Worm (Caenorhabditis elegans): Measurements from ENCODE around the gene osm-9.
"Not testable (repeated sequence)": the region's sequence is repeated elsewhere in the genome, so short reads cannot be mapped to it uniquely, and the experiment has no call there.

Gene osm-9

DNA sequence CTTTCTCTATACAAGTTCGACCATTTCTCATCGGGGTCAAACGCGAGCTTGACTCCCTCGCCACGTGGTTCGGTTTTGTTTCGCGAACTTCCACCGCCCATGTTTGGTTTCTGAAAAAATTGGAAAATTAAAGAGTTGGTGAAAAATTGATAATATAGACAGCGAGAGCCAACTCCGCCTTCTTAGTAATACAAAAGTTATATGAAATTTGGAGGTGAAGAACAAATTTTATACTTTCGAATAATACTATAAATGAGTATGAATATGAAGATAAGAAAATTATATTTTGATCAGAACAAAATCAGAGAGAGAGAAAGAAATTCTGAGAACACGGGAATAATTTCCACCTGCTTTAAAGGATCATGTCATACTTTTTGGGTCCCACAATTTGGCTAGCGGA, at the start of gene osm-9:
osm-9 (minus strand) TSS at position 101 of the 400 bp plus-strand sequence.
- no peak for TF ChIP-seq unc-62 (GFP tag; optimal IDR thresholded peaks at IDR 0.05)

DNA sequence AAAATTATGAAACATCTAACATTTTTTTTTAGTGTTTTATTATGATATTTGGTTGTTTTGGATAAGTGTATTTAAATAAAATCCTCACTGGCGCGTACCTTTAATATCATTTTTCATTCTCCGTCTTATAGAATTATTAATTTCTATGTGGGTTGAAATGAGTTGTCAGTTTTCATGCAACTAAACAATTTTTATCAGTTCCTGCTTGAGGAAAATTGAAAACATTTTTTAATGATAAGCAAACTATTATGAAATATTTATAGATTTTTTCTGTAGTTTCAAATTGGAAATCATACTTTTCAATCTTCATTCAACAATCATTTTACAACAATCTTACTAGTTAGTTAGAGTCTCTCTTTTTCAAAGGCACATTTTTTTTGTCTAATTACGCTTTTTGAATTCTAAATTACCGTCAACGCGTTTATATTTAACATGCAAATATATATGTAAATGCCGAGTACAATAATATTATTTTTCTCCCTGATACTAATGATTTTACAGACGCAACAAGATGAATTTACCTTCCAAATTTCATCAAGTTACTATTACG, 49.1 kb upstream of the osm-9 start, which contains the start of the genes Y37E11B.10 and kgb-2:
Y37E11B.10 (minus strand) TSS at position 182 of the 550 bp plus-strand sequence.
kgb-2 (plus strand) TSS at position 500 of the 550 bp plus-strand sequence.
- TF ChIP-seq unc-62 (GFP tag; optimal IDR thresholded peaks at IDR 0.05), result no peak

DNA sequence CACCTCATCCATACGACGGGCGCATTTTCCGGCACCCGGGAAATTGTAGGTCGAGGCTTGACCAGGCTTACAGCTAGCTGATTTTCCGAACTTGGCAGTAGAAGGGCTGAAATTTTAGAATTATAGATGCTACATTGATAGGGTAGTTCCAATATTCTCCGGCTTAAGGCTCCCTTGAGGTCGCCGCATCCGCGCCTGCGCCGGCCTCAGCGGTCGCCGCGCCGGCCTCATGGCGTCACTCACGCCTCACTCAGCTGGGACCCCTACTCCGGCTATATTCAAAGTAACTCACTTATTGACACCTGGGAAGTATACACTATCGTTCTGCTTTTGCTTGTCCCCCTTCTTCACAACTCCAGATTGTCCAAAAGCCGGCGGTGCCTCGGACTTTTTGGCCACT, 46.9 kb upstream of the osm-9 start:
- no peak for TF ChIP-seq unc-62 (GFP tag; optimal IDR thresholded peaks at IDR 0.05)

DNA sequence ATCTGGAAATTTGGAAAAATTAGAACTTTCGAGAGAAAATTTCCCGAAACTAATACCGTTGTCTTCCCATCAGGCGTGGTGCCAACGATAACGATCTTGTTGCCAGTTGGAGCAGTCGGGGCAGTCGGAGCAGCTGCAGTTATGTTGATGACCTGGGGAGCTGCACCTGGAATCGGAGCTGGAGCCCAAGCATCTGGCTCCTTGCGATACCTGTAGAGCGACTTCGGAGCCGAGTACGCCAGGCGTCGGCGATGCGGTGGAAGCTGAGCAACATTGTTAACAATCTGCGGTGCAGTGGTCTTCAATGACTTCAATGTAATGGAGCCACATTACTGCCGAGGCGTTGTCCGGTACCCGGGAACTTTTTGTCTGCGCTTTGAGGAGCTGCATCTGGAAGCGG, 44.6 kb upstream of the osm-9 start:
- no peak for TF ChIP-seq unc-62 (GFP tag; optimal IDR thresholded peaks at IDR 0.05)

DNA sequence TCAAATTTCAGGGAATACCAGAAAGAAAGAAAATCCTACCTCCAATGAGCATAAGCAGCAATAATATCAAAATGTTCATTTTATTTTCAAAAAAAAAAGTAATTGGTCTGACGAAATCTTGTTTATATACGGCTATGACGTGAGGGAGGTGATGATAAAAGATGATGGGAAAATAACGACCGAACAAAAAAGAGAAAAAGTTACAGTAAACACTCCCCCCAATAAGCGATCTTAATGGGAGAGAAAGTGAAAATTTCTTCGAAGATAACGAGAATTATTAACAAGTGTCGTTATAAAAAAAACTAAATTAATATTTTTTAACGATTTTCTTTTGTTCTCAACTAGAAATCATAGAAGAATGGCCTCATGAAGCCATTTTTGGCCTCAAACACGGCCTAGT, 42.7 kb upstream of the osm-9 start, which contains the start of gene Y37E11B.7:
Y37E11B.7 (minus strand) TSS at position 207 of the 400 bp plus-strand sequence.
- TF ChIP-seq unc-62 (GFP tag; optimal IDR thresholded peaks at IDR 0.05), result no peak

DNA sequence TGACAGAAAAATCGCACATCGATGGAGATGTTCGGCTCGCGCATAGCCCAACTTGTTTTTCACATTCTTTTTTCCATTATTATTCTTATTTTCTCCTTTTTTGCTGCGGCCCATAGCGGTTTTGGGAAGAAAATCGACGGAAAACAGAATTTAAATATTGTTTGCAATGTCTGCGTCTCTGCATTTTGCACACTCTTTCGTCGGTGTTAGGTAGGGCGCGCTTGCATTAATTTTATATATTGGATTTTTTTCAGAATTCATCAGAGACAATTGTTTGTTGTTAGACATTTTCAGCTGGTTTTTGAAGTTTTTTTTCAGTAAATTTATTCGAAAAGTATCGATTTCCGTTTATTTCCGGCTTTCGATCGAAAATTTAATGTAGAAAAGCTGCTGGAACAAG, 41.9 kb upstream of the osm-9 start, which contains the start of gene Y37E11B.6:
Y37E11B.6 (minus strand) TSS at position 181 of the 400 bp plus-strand sequence.
- no peak for TF ChIP-seq unc-62 (GFP tag; optimal IDR thresholded peaks at IDR 0.05)

DNA sequence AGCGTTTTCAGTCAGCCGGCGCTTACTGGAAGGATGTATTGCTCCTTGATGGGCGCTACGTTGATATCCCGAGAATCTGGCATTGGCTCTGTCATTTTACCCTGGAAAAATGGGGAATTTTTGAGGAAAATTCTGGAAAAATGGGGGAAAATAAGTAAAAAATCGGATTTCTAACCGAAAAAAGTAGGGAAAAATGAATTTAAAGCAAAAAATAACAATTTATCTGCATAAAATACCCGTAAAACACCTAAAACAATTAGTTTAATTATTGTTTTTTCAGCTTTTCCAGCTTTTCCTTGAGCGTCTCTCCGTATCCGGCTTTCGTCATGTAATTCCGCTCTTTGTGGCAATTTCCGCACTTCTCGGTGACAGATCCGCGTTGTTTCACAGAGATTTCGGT, 41.2 kb upstream of the osm-9 start, which contains the start of gene Y37E11B.5:
Y37E11B.5 (minus strand) TSS at position 101 of the 400 bp plus-strand sequence.
- no peak for TF ChIP-seq unc-62 (GFP tag; optimal IDR thresholded peaks at IDR 0.05)

DNA sequence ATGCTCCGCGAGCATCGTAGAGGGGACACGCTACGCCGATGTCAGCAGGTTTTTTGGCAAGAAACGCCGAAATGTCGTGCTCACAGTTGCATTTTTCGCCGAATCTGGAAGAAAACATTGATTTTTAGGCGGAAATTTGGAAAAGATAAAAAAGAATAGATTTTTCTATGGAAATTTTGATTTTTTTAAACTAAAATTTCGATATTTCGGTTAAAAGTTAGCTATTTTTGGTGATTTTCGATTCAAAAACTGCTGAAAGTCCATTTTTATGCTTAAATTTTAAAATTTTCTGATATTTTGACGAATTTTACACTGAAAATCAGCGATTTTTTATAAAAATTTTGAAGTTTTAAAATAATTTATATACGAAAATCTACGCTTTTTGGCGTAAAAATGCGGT, 40.1 kb upstream of the osm-9 start:
- no peak for TF ChIP-seq unc-62 (GFP tag; optimal IDR thresholded peaks at IDR 0.05)

DNA sequence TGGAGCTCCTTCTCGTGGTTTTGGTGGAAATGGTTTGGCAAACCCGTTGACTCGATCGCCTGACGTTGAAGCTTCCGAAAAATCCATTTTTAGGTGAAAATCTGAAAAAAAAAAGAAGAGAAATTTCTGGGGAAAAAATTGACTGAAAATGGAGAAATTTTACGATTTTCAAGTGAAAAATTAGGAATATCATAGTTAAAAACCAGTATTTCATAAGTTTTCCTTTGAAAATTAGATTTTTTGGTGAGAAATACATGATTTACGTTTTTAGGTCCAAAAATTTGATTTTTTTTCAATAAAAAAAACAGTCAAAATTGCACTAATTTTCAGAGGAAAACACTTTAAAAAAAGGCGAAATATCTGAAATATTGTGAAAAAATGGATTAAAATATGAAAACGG, 36.3 kb upstream of the osm-9 start, which contains the start of gene taf-2:
taf-2 (minus strand) TSS at position 101 of the 400 bp plus-strand sequence.
- no peak for TF ChIP-seq unc-62 (GFP tag; optimal IDR thresholded peaks at IDR 0.05)

DNA sequence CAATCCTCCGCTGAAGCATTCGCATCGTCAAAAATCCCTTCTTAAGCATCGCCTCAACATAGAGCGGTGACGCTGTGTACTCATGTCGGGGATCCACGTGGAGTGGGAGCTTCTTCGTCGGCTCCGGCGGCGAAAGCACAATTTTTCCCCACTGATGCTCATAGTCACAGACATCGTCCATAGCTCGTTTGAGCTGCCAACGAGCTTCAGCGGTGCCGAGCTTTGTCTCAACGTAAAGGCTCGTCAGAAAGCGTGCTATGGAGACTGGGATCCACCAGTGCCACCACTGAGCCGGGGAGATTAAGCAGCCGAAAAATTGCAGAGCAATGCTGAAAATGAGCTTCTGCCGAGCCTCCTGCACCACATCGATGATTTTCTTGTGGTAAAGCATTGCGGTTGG, 33.6 kb upstream of the osm-9 start:
- TF ChIP-seq unc-62 (GFP tag; optimal IDR thresholded peaks at IDR 0.05), result no peak

DNA sequence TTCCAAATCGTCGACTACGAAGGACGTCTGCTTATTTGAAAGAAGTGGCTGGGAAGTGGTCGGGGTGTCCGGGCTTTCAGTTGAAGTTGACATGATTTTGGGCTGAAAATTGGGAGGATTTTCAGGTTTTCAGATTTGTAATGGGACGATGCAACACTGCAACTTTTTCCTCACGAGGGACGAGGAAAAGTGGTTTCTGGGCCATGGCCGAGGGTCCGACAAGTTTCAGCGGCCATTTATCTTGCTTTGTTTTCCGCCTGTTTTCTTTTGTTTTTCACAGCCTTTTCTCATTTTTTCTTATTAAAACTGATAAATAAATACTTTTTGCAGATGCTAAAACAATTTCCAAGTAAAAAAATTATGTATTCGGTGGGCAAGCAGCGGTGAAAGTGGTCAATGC, 25.6 kb upstream of the osm-9 start, which contains the start of gene blos-7:
blos-7 (minus strand) TSS at position 101 of the 400 bp plus-strand sequence.
- TF ChIP-seq unc-62 (GFP tag; optimal IDR thresholded peaks at IDR 0.05), result not testable (repeated sequence)

DNA sequence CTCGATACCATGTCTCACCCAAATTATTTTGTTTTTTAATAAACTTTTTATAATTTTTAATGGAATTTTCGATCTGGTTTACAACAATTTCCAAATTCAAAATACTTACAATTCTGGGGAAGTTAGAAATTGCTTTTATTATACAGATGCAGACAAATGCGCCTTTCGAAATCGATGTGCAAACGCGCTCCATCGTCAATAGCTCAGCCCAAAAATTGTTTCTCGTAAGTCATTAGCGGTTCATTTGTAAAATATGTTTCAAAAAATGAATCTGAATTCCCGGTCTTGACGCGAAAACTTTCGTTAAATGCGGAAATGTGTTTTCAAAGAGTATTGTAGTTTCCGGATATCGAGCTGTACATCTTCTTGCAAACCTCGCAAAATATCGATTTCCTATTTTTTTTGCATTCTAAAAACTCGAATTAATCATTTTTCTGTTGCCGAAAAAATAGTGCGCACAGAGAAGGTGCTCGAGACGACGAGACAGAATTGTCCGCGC, 22.3 kb upstream of the osm-9 start, which contains the start of gene Y37E11B.1:
Y37E11B.1 (plus strand) TSS at position 145 of the 499 bp plus-strand sequence.
- no peak for TF ChIP-seq unc-62 (GFP tag; optimal IDR thresholded peaks at IDR 0.05)

DNA sequence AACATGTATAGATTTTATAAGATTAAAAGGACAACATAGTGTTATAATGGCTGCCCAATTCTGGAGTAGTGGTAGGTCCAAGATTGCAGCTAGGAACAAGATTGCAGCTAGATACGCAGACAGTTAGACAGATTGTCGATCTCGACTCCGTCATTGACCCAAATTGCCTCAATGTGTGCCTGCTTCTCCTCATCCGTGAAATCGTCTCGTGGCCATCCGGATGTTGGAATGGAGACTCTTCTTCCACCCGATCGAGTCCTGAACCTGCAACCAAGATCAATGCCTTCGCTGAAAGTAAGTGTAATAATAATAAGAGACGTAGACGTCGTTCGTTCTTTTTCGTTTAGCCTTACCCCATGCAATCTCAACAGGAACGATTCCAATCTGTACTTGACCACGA, 21.4 kb upstream of the osm-9 start:
- no peak for TF ChIP-seq unc-62 (GFP tag; optimal IDR thresholded peaks at IDR 0.05)

DNA sequence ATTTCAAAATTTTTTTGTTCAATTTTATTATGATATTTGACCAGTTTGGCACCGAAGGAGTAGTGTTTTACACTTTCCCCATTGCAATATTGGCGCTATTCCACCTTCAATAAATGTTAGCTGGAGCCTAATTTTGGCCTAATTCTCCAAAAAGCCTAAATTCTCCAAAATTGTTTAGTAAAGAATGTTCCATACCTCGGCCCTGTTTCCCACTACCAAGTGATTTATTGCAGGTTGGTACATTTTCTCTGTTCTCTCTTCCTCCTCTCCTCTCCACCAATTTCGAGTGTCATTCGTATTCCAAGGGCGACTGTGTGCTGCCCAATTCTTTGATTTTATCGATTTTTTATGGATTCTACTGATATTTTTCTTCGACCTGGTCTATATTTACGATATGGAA, 20.9 kb upstream of the osm-9 start, which contains the start of gene Y37E11B.2:
Y37E11B.2 (plus strand) TSS at position 301 of the 400 bp plus-strand sequence.
- no peak for TF ChIP-seq unc-62 (GFP tag; optimal IDR thresholded peaks at IDR 0.05)

DNA sequence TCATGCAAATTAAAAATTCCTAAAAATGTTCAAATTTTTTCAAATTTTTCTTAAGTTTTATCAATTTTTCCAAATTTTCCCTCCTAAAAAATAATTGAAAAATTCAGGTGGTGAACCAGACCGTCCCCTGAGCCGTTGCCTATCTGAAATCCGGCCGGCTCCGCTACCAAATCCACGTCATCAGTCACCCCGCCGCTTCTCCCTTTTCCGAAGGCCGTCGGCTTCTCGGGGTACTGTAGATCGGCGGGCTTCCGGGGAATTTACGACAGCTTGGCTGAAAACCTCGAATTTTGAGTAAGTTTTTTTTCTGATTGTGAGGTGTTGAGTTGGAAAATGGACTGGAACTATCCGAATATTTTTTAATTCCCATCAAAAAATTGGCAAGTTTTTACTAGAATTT, 13.4 kb upstream of the osm-9 start:
- no peak for TF ChIP-seq unc-62 (GFP tag; optimal IDR thresholded peaks at IDR 0.05)

DNA sequence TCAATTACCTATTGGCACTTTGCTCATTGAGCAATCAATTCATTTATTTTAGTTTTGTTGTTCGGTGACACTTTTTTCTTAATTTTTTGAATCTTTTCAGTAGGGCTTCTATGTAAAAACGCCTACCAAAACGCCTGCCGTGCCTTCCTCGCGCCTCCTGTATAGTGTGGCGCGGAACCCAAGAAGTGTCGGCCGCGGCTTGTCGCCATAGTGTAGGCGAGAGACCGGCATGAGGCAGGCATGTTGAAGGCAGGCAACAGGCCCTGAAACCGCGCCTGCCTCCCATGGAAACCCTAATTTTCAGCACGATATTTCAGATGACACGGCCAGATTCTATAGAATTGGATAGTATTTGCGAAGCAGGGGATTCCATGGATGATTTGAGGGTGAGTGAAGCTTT, 11.4 kb upstream of the osm-9 start, which contains the start of gene otpl-1:
otpl-1 (plus strand) TSS at position 372 of the 400 bp plus-strand sequence.
- TF ChIP-seq unc-62 (GFP tag; optimal IDR thresholded peaks at IDR 0.05), result no peak

DNA sequence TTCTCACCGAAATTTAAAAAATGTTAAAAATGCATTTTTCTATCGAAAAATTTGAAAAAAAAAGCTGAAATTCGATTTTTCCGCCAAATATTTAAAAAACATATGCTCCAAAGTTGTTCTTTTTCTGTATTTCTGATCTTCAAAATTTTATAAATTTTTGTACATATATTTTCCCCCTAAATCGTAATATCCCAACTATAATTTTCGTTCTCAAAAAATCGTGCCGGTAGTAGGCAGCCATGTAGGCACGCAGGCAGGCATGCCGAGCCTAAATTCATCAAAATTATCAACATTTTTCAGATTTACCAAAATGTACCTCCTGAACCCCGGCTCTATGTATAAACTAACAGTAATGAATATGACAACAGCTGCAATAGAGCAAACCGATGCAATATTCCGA, 7.7 kb upstream of the osm-9 start, which contains the start of gene sre-5:
sre-5 (plus strand) TSS at position 301 of the 400 bp plus-strand sequence.
- no peak for TF ChIP-seq unc-62 (GFP tag; optimal IDR thresholded peaks at IDR 0.05)

Data from whole organism, dauer.